Fruit fly (Drosophila melanogaster) S2 (cell line): ENCODE results near the gene Lcp65Ab1.

ENCODE experiments used
- CG8478 ChIP-seq: fragments of >200 bp; optimal IDR thresholded peaks from 2 replicates; lab custom pipeline; 2018
- CTCF ChIP-seq, 2 experiments: fragments of >200 bp; optimal IDR thresholded peaks; 2 replicates each; lab custom pipeline; 2018

- TF ChIP-seq CG8478 (no peak), CTCF (optimal IDR thresholded peaks at IDR 0.05; lab: Kevin White, UChicago) (no peak)
Observed at dm6 chr3L:6136691-6137090, 12.7 kb upstream of the Lcp65Ab1 start, which contains the start of gene Lcp65Af.
